Worm (Caenorhabditis elegans) whole organism, L2 larva: Measurements from ENCODE around the gene smu-2.

Source experiments
- C34F6.9 ChIP-seq: fragments of 150-350 bp; optimal IDR thresholded peaks from 2 replicates; lab custom pipeline; 2014; ENCODE audit warnings: missing biosample characterization, missing genetic modification characterization
- F13H6.1 ChIP-seq: sonication (generic microtip); optimal IDR thresholded peaks from 2 replicates; lab custom pipeline; 2016; ENCODE audit warnings: missing genetic modification characterization, missing compliant biosample characterization
- R02D3.7 ChIP-seq: fragments of 150-350 bp; optimal IDR thresholded peaks from 2 replicates; lab custom pipeline; 2014; ENCODE audit warnings: missing biosample characterization, missing genetic modification characterization
- Y55F3AM.14 ChIP-seq: fragments of 200-800 bp; sonication (Bioruptor generic); optimal IDR thresholded peaks from 2 replicates; lab custom pipeline; 2018; ENCODE audit warnings: mild to moderate bottlenecking, missing genetic modification characterization, missing compliant biosample characterization
- ZK546.5 ChIP-seq: sonication (generic microtip); optimal IDR thresholded peaks from 2 replicates; lab custom pipeline; 2017; ENCODE audit warnings: missing biosample characterization, missing genetic modification characterization
- alr-1 ChIP-seq: fragments of 150-350 bp; optimal IDR thresholded peaks from 2 replicates; lab custom pipeline; 2014; ENCODE audit warnings: missing biosample characterization, missing genetic modification characterization
- aly-2 ChIP-seq: fragments of 150-350 bp; optimal IDR thresholded peaks from 2 replicates; lab custom pipeline; 2014; ENCODE audit warnings: missing biosample characterization, missing genetic modification characterization
- ama-1 ChIP-seq: fragments of 150-350 bp; optimal IDR thresholded peaks from 2 replicates; lab custom pipeline; 2018; ENCODE audit warnings: inconsistent platforms
- blmp-1 ChIP-seq: sonication (generic microtip); optimal IDR thresholded peaks from 2 replicates; lab custom pipeline; 2017; ENCODE audit warnings: missing genetic modification characterization, mild to moderate bottlenecking, missing compliant biosample characterization, antibody characterized with exemption, moderate library complexity; ENCODE audit not compliant: insufficient read depth
- ceh-16 ChIP-seq: fragments of 150-350 bp; optimal IDR thresholded peaks from 2 replicates; lab custom pipeline; 2014; ENCODE audit warnings: missing biosample characterization, missing genetic modification characterization
- ceh-82 ChIP-seq: fragments of 150-350 bp; optimal IDR thresholded peaks from 2 replicates; lab custom pipeline; 2014; ENCODE audit warnings: missing biosample characterization, missing genetic modification characterization
- crh-2 ChIP-seq: sonication (generic microtip); optimal IDR thresholded peaks from 2 replicates; lab custom pipeline; 2017; ENCODE audit warnings: missing biosample characterization, missing genetic modification characterization
- dmd-4 ChIP-seq: sonication (generic microtip); optimal IDR thresholded peaks from 2 replicates; lab custom pipeline; 2017; ENCODE audit warnings: missing biosample characterization, missing genetic modification characterization
- egl-27 ChIP-seq: sonication (generic microtip); optimal IDR thresholded peaks from 3 replicates; lab custom pipeline; 2017; ENCODE audit warnings: missing biosample characterization, missing genetic modification reagents, missing genetic modification characterization
- elt-1 ChIP-seq: fragments of 150-350 bp; optimal IDR thresholded peaks from 2 replicates; lab custom pipeline; 2014; ENCODE audit warnings: missing biosample characterization, missing genetic modification characterization
- elt-3 ChIP-seq: sonication (generic microtip); optimal IDR thresholded peaks from 2 replicates; lab custom pipeline; 2017; ENCODE audit warnings: missing biosample characterization, missing genetic modification characterization
- fos-1 ChIP-seq: fragments of 150-350 bp; optimal IDR thresholded peaks from 2 replicates; lab custom pipeline; 2014; ENCODE audit warnings: missing biosample characterization, missing genetic modification characterization
- gmeb-1 ChIP-seq: fragments of 150-350 bp; optimal IDR thresholded peaks from 2 replicates; lab custom pipeline; 2014; ENCODE audit warnings: missing biosample characterization, missing genetic modification characterization
- lin-11 ChIP-seq: fragments of 150-350 bp; sonication (generic microtip); optimal IDR thresholded peaks from 2 replicates; lab custom pipeline; 2014; ENCODE audit warnings: missing biosample characterization, missing genetic modification characterization, inconsistent platforms, mixed read lengths
- lin-13 ChIP-seq: fragments of 150-350 bp; optimal IDR thresholded peaks from 2 replicates; lab custom pipeline; 2014; ENCODE audit warnings: missing biosample characterization, missing genetic modification reagents, missing genetic modification characterization
- lin-39 ChIP-seq: fragments of 150-350 bp; optimal IDR thresholded peaks from 2 replicates; lab custom pipeline; 2014; ENCODE audit warnings: missing biosample characterization, missing genetic modification reagents, missing genetic modification characterization
- lsy-2 ChIP-seq, 2 experiments: fragments of 150-350 bp in 1 of 2; sonication (generic microtip) in 1 of 2; optimal IDR thresholded peaks; 2 replicates each; lab custom pipeline; 2014 to 2017; ENCODE audit warnings: missing biosample characterization in 2 of 2, missing genetic modification characterization in 2 of 2
- mab-5 ChIP-seq: fragments of 150-350 bp; optimal IDR thresholded peaks from 2 replicates; lab custom pipeline; 2014; ENCODE audit warnings: missing biosample characterization, missing genetic modification characterization
- mbf-1 ChIP-seq: sonication (generic microtip); optimal IDR thresholded peaks from 2 replicates; lab custom pipeline; 2017; ENCODE audit warnings: missing biosample characterization, missing genetic modification characterization
- mdl-1 ChIP-seq, 2 experiments: fragments of 150-350 bp in 1 of 2; sonication (generic microtip) in 1 of 2; optimal IDR thresholded peaks; 2 replicates each; lab custom pipeline; 2017; ENCODE audit warnings: missing biosample characterization in 2 of 2, missing genetic modification characterization in 2 of 2
- nhr-10 ChIP-seq: sonication (generic microtip); optimal IDR thresholded peaks from 2 replicates; lab custom pipeline; 2017; ENCODE audit warnings: missing biosample characterization, missing genetic modification characterization
- nhr-11 ChIP-seq: fragments of 150-350 bp; optimal IDR thresholded peaks from 2 replicates; lab custom pipeline; 2014; ENCODE audit warnings: missing biosample characterization, missing genetic modification characterization
- nhr-12 ChIP-seq: fragments of 150-350 bp; optimal IDR thresholded peaks from 2 replicates; lab custom pipeline; 2014; ENCODE audit warnings: missing biosample characterization, missing genetic modification characterization
- nhr-129 ChIP-seq: fragments of 150-350 bp; optimal IDR thresholded peaks from 2 replicates; lab custom pipeline; 2014; ENCODE audit warnings: missing biosample characterization, missing genetic modification characterization
- nhr-21 ChIP-seq: fragments of 150-350 bp; optimal IDR thresholded peaks from 2 replicates; lab custom pipeline; 2014; ENCODE audit warnings: missing biosample characterization, missing genetic modification characterization
- nhr-23 ChIP-seq: fragments of 150-350 bp; optimal IDR thresholded peaks from 2 replicates; lab custom pipeline; 2014; ENCODE audit warnings: missing biosample characterization, missing genetic modification reagents, missing genetic modification characterization
- nhr-237 ChIP-seq: fragments of 150-350 bp; optimal IDR thresholded peaks from 2 replicates; lab custom pipeline; 2014; ENCODE audit warnings: missing biosample characterization, missing genetic modification characterization
- nhr-25 ChIP-seq: fragments of 150-350 bp; sonication (generic microtip); optimal IDR thresholded peaks from 3 replicates; lab custom pipeline; 2014; ENCODE audit warnings: missing biosample characterization, missing genetic modification characterization
- nhr-6 ChIP-seq: fragments of 150-350 bp; optimal IDR thresholded peaks from 2 replicates; lab custom pipeline; 2014; ENCODE audit warnings: missing biosample characterization, missing genetic modification characterization
- nhr-77 ChIP-seq: fragments of 150-350 bp; optimal IDR thresholded peaks from 2 replicates; lab custom pipeline; 2014; ENCODE audit warnings: missing biosample characterization, missing genetic modification characterization
- peb-1 ChIP-seq: fragments of 150-350 bp; optimal IDR thresholded peaks from 2 replicates; lab custom pipeline; 2014; ENCODE audit warnings: missing biosample characterization, missing genetic modification characterization
- sem-4 ChIP-seq: fragments of 150-350 bp; optimal IDR thresholded peaks from 2 replicates; lab custom pipeline; 2014; ENCODE audit warnings: missing biosample characterization, missing genetic modification reagents, missing genetic modification characterization
- skn-1 ChIP-seq: sonication (generic microtip); optimal IDR thresholded peaks from 2 replicates; lab custom pipeline; 2017; ENCODE audit warnings: missing biosample characterization, missing genetic modification characterization
- sma-3 ChIP-seq: sonication (generic microtip); optimal IDR thresholded peaks from 2 replicates; lab custom pipeline; 2016; ENCODE audit warnings: missing genetic modification reagents, missing genetic modification characterization, missing compliant biosample characterization
- sma-9 ChIP-seq, 2 experiments: fragments of 150-350 bp in 1 of 2; sonication (generic microtip) in 1 of 2; optimal IDR thresholded peaks; 2 replicates each; lab custom pipeline; 2014 to 2016; ENCODE audit warnings: missing genetic modification characterization in 2 of 2, mild to moderate bottlenecking in 1 of 2, missing biosample characterization in 1 of 2, missing compliant biosample characterization in 1 of 2, missing genetic modification reagents in 1 of 2, moderate library complexity in 1 of 2
- snpc-4 ChIP-seq: fragments of 150-350 bp; optimal IDR thresholded peaks from 2 replicates; lab custom pipeline; 2014; ENCODE audit warnings: missing biosample characterization, missing genetic modification characterization
- unc-39 ChIP-seq: fragments of 150-350 bp; optimal IDR thresholded peaks from 2 replicates; lab custom pipeline; 2014; ENCODE audit warnings: missing biosample characterization, missing genetic modification characterization
- unc-55 ChIP-seq: fragments of 150-350 bp; sonication (generic microtip); optimal IDR thresholded peaks from 3 replicates; lab custom pipeline; 2014; ENCODE audit warnings: missing biosample characterization, missing genetic modification reagents, missing genetic modification characterization
- unc-62 ChIP-seq: fragments of 150-350 bp; optimal IDR thresholded peaks from 2 replicates; lab custom pipeline; 2014; ENCODE audit warnings: missing biosample characterization, missing genetic modification reagents, missing genetic modification characterization
- zag-1 ChIP-seq: fragments of 150-350 bp; optimal IDR thresholded peaks from 2 replicates; lab custom pipeline; 2014; ENCODE audit warnings: missing biosample characterization, missing genetic modification characterization
- ztf-1 ChIP-seq: fragments of 200-800 bp; sonication (Bioruptor generic); conservative IDR thresholded peaks from 2 replicates; pipeline ENCODE4 v1.3.6; 2022; ENCODE audit warnings: missing genetic modification characterization, missing compliant biosample characterization
- ztf-11 ChIP-seq: sonication (generic microtip); optimal IDR thresholded peaks from 2 replicates; lab custom pipeline; 2017; ENCODE audit warnings: missing biosample characterization, missing genetic modification characterization
- ztf-4 ChIP-seq: fragments of 150-350 bp; optimal IDR thresholded peaks from 2 replicates; lab custom pipeline; 2014; ENCODE audit warnings: missing biosample characterization, missing genetic modification characterization

Gene smu-2

ce11 chrII:3502520-3503323, 20.5 kb downstream of the smu-2 start, which contains the start of the genes col-71 and Y49F6B.2:
col-71 (minus strand) TSS chrII:3502570.
Y49F6B.2 (plus strand) TSS chrII:3502968.
- TF ChIP-seq elt-1 (tag; lab: Kevin White, UChicago) (no peak), skn-1 (tag; lab: Kevin White, UChicago) (no peak), sma-9 (GFP tag; optimal IDR thresholded peaks at IDR 0.05; lab: Kevin White, UChicago) (no peak), sma-9 (tag; optimal IDR thresholded peaks at IDR 0.05; lab: Kevin White, UChicago) (no peak), aly-2 (tag; lab: Kevin White, UChicago) (no peak), nhr-25 (tag; lab: Kevin White, UChicago) (peak; percentile 56), Y55F3AM.14 (GFP tag; lab: Kevin White, UChicago) (peak; percentile 25), unc-55 (GFP tag; lab: Kevin White, UChicago) (peak; percentile 86), fos-1 (tag; lab: Kevin White, UChicago) (peak; percentile 26), F13H6.1 (tag; lab: Kevin White, UChicago) (peak; percentile 74), ztf-1 (no peak), lin-11 (tag; lab: Kevin White, UChicago) (peak; percentile 12), nhr-12 (no peak), lin-39 (tag; lab: Kevin White, UChicago) (no peak), egl-27 (tag; lab: Kevin White, UChicago) (no peak), mbf-1 (no peak), nhr-237 (tag; lab: Kevin White, UChicago) (no peak), ama-1 (lab: Kevin White, UChicago) (no peak), nhr-10 (tag; lab: Kevin White, UChicago) (no peak), nhr-6 (tag; lab: Kevin White, UChicago) (peak; percentile 46), alr-1 (tag; lab: Kevin White, UChicago) (no peak), nhr-11 (tag; lab: Kevin White, UChicago) (no peak), ztf-4 (no peak), ztf-11 (tag; lab: Kevin White, UChicago) (no peak), ZK546.5 (tag; lab: Kevin White, UChicago) (no peak), nhr-129 (tag; lab: Kevin White, UChicago) (peak; percentile 46), elt-3 (no peak), nhr-23 (no peak), mab-5 (tag; lab: Kevin White, UChicago) (peak; percentile 51), sma-3 (GFP tag; lab: Kevin White, UChicago) (peak; percentile 77), dmd-4 (no peak), unc-39 (tag; lab: Kevin White, UChicago) (no peak), peb-1 (no peak), ceh-16 (tag; lab: Kevin White, UChicago) (no peak), mdl-1 (tag; optimal IDR thresholded peaks at IDR 0.05; lab: Kevin White, UChicago) (no peak), ceh-82 (tag; lab: Kevin White, UChicago) (no peak), lsy-2 (tag; optimal IDR thresholded peaks at IDR 0.05; lab: Kevin White, UChicago) (peak; percentile 84 to 88), sem-4 (tag; lab: Kevin White, UChicago) (peak; percentile 47), blmp-1 (no peak), lin-13 (GFP tag; lab: Kevin White, UChicago) (peak; percentile 78), nhr-77 (tag; lab: Kevin White, UChicago) (no peak), gmeb-1 (tag; lab: Kevin White, UChicago) (peak; percentile 71), crh-2 (peak; percentile 73), unc-62 (GFP tag; lab: Kevin White, UChicago) (no peak), C34F6.9 (peak; percentile 91), nhr-21 (tag; lab: Kevin White, UChicago) (peak; percentile 36), R02D3.7 (tag; lab: Kevin White, UChicago) (peak; percentile 19), zag-1 (tag; lab: Kevin White, UChicago) (peak; percentile 33), snpc-4 (peak; percentile 23)
